Worm (Caenorhabditis elegans) whole organism, late embryonic: Measurements from ENCODE around the gene R08C7.5.

Experiments
- C08G9.2 ChIP-seq: sonication (generic microtip); optimal IDR thresholded peaks from 2 replicates; lab custom pipeline; 2016; ENCODE audit warnings: mild to moderate bottlenecking, missing genetic modification characterization, moderate library complexity, missing compliant biosample characterization
- F13H6.1 ChIP-seq: sonication (generic microtip); optimal IDR thresholded peaks from 2 replicates; lab custom pipeline; 2016; ENCODE audit warnings: missing genetic modification characterization, missing compliant biosample characterization
- K02D7.2 ChIP-seq: sonication (generic microtip); optimal IDR thresholded peaks from 2 replicates; lab custom pipeline; 2017; ENCODE audit warnings: mild to moderate bottlenecking, missing genetic modification characterization, missing compliant biosample characterization
- T23F11.4 ChIP-seq: fragments of 200-800 bp; sonication (Bioruptor generic); optimal IDR thresholded peaks from 2 replicates; lab custom pipeline; 2018; ENCODE audit warnings: mild to moderate bottlenecking, missing genetic modification characterization, missing compliant biosample characterization
- Y22D7AL.16 ChIP-seq: sonication (generic microtip); optimal IDR thresholded peaks from 2 replicates; lab custom pipeline; 2016; ENCODE audit warnings: missing genetic modification characterization, missing compliant biosample characterization
- ama-1 ChIP-seq: fragments of 150-350 bp; optimal IDR thresholded peaks from 2 replicates; lab custom pipeline; 2014
- ceh-14 ChIP-seq: sonication (generic microtip); optimal IDR thresholded peaks from 2 replicates; lab custom pipeline; 2016; ENCODE audit warnings: missing genotype, missing genetic modification characterization, missing compliant biosample characterization
- ceh-18 ChIP-seq: sonication (generic microtip); optimal IDR thresholded peaks from 2 replicates; lab custom pipeline; 2016; ENCODE audit warnings: missing genetic modification characterization, missing compliant biosample characterization
- ceh-19 ChIP-seq: fragments of 200-800 bp; sonication (Bioruptor generic); optimal IDR thresholded peaks from 2 replicates; lab custom pipeline; 2018; ENCODE audit warnings: mild to moderate bottlenecking, missing genetic modification characterization, missing compliant biosample characterization
- ceh-2 ChIP-seq: sonication (generic microtip); optimal IDR thresholded peaks from 2 replicates; lab custom pipeline; 2016; ENCODE audit warnings: missing genotype, missing genetic modification characterization, missing compliant biosample characterization
- ceh-22 ChIP-seq: sonication (generic microtip); optimal IDR thresholded peaks from 2 replicates; lab custom pipeline; 2017; ENCODE audit warnings: missing biosample characterization, missing genetic modification characterization
- ceh-24 ChIP-seq: sonication (generic microtip); optimal IDR thresholded peaks from 2 replicates; lab custom pipeline; 2016; ENCODE audit warnings: mild to moderate bottlenecking, missing genetic modification characterization, missing compliant biosample characterization
- ceh-30 ChIP-seq: fragments of 150-350 bp; optimal IDR thresholded peaks from 2 replicates; lab custom pipeline; 2014; ENCODE audit warnings: missing biosample characterization, missing genetic modification characterization
- ceh-31 ChIP-seq: sonication (generic microtip); optimal IDR thresholded peaks from 2 replicates; lab custom pipeline; 2016; ENCODE audit warnings: missing genetic modification characterization, missing compliant biosample characterization
- ceh-48 ChIP-seq: sonication (generic microtip); optimal IDR thresholded peaks from 2 replicates; lab custom pipeline; 2016; ENCODE audit warnings: missing genetic modification characterization, inconsistent platforms, missing compliant biosample characterization
- ceh-6 ChIP-seq: fragments of 200-800 bp; sonication (Bioruptor generic); optimal IDR thresholded peaks from 2 replicates; lab custom pipeline; 2018; ENCODE audit warnings: mild to moderate bottlenecking, missing genetic modification characterization, missing compliant biosample characterization
- ceh-9 ChIP-seq: sonication (generic microtip); optimal IDR thresholded peaks from 2 replicates; lab custom pipeline; 2016; ENCODE audit warnings: mild to moderate bottlenecking, missing genetic modification characterization, inconsistent platforms, missing compliant biosample characterization
- dmd-4 ChIP-seq: sonication (generic microtip); optimal IDR thresholded peaks from 2 replicates; lab custom pipeline; 2016; ENCODE audit warnings: borderline replicate concordance, missing genetic modification characterization, missing compliant biosample characterization
- dve-1 ChIP-seq: sonication (generic microtip); optimal IDR thresholded peaks from 2 replicates; lab custom pipeline; 2017; ENCODE audit warnings: antibody characterized with exemption, mild to moderate bottlenecking, missing genetic modification characterization, missing compliant biosample characterization
- elt-2 ChIP-seq: sonication (generic microtip); optimal IDR thresholded peaks from 2 replicates; lab custom pipeline; 2016; ENCODE audit warnings: missing genetic modification reagents, missing genetic modification characterization, missing compliant biosample characterization
- elt-4 ChIP-seq: sonication (generic microtip); optimal IDR thresholded peaks from 2 replicates; lab custom pipeline; 2016; ENCODE audit warnings: missing genetic modification characterization, missing compliant biosample characterization
- ets-4 ChIP-seq: sonication (generic microtip); optimal IDR thresholded peaks from 2 replicates; lab custom pipeline; 2016; ENCODE audit warnings: missing genetic modification characterization, missing compliant biosample characterization
- fax-1 ChIP-seq: sonication (generic microtip); optimal IDR thresholded peaks from 2 replicates; lab custom pipeline; 2016; ENCODE audit warnings: missing genotype, missing genetic modification characterization, missing compliant biosample characterization
- gmeb-2 ChIP-seq: sonication (generic microtip); optimal IDR thresholded peaks from 2 replicates; lab custom pipeline; 2016; ENCODE audit warnings: missing genetic modification characterization, inconsistent platforms, missing compliant biosample characterization
- hlh-13 ChIP-seq: fragments of 200-800 bp; sonication (Bioruptor generic); optimal IDR thresholded peaks from 2 replicates; lab custom pipeline; 2018; ENCODE audit warnings: mild to moderate bottlenecking, missing genetic modification characterization, missing compliant biosample characterization
- hlh-15 ChIP-seq: sonication (generic microtip); optimal IDR thresholded peaks from 2 replicates; lab custom pipeline; 2016; ENCODE audit warnings: missing genetic modification characterization, missing compliant biosample characterization
- hlh-30 ChIP-seq: sonication (generic microtip); optimal IDR thresholded peaks from 2 replicates; lab custom pipeline; 2017; ENCODE audit warnings: antibody characterized with exemption, missing genetic modification characterization, missing compliant biosample characterization; ENCODE audit not compliant: insufficient read depth
- hlh-6 ChIP-seq: sonication (generic microtip); optimal IDR thresholded peaks from 2 replicates; lab custom pipeline; 2016; ENCODE audit warnings: missing genotype, missing genetic modification characterization, missing compliant biosample characterization
- hlh-8 ChIP-seq: sonication (generic microtip); optimal IDR thresholded peaks from 2 replicates; lab custom pipeline; 2016; ENCODE audit warnings: missing genotype, missing genetic modification characterization, missing compliant biosample characterization
- lim-6 ChIP-seq: sonication (generic microtip); optimal IDR thresholded peaks from 2 replicates; lab custom pipeline; 2016; ENCODE audit warnings: missing genetic modification characterization, missing compliant biosample characterization
- madf-2 ChIP-seq: sonication (generic microtip); optimal IDR thresholded peaks from 2 replicates; lab custom pipeline; 2017; ENCODE audit warnings: missing genetic modification characterization, missing compliant biosample characterization
- mec-3 ChIP-seq: sonication (generic microtip); optimal IDR thresholded peaks from 2 replicates; lab custom pipeline; 2016; ENCODE audit warnings: borderline replicate concordance, missing genetic modification characterization, missing compliant biosample characterization
- nfya-1 ChIP-seq: sonication (generic microtip); optimal IDR thresholded peaks from 2 replicates; lab custom pipeline; 2017; ENCODE audit warnings: missing genetic modification characterization, mild to moderate bottlenecking, missing compliant biosample characterization, antibody characterized with exemption, moderate library complexity
- npax-4 ChIP-seq: sonication (generic microtip); optimal IDR thresholded peaks from 2 replicates; lab custom pipeline; 2016; ENCODE audit warnings: missing genetic modification characterization, missing compliant biosample characterization
- pax-1 ChIP-seq: fragments of 150-350 bp; optimal IDR thresholded peaks from 2 replicates; lab custom pipeline; 2014; ENCODE audit warnings: missing biosample characterization, missing genetic modification characterization
- pha-2 ChIP-seq: sonication (generic microtip); optimal IDR thresholded peaks from 2 replicates; lab custom pipeline; 2017; ENCODE audit warnings: mild to moderate bottlenecking, missing genetic modification characterization, missing compliant biosample characterization
- pha-4 ChIP-seq: fragments of 150-350 bp; optimal IDR thresholded peaks from 2 replicates; lab custom pipeline; 2018; ENCODE audit warnings: missing biosample characterization, missing genetic modification reagents, missing genetic modification characterization
- pqm-1 ChIP-seq: sonication (generic microtip); optimal IDR thresholded peaks from 2 replicates; lab custom pipeline; 2016; ENCODE audit warnings: missing genetic modification characterization, missing compliant biosample characterization
- pros-1 ChIP-seq: fragments of 150-350 bp; optimal IDR thresholded peaks from 2 replicates; lab custom pipeline; 2014; ENCODE audit warnings: missing biosample characterization, missing genetic modification reagents, missing genetic modification characterization
- sox-2 ChIP-seq: fragments of 200-800 bp; sonication (Bioruptor generic); IDR thresholded peaks from 2 replicates; pipeline ENCODE4 v1.3.6; 2022; ENCODE audit warnings: missing genetic modification reagents, missing genetic modification characterization, missing compliant biosample characterization
- syd-9 ChIP-seq: sonication (generic microtip); optimal IDR thresholded peaks from 2 replicates; lab custom pipeline; 2016; ENCODE audit warnings: mild to moderate bottlenecking, missing genetic modification characterization, moderate library complexity, missing compliant biosample characterization
- tbx-2 ChIP-seq: sonication (generic microtip); optimal IDR thresholded peaks from 2 replicates; lab custom pipeline; 2016; ENCODE audit warnings: missing genetic modification characterization, missing compliant biosample characterization
- tbx-7 ChIP-seq: sonication (generic microtip); optimal IDR thresholded peaks from 2 replicates; lab custom pipeline; 2016; ENCODE audit warnings: missing genotype, missing genetic modification characterization, missing compliant biosample characterization
- unc-3 ChIP-seq, 2 experiments: fragments of 200-800 bp in 1 of 2; sonication (Bioruptor generic) in 1 of 2; sonication (generic microtip) in 1 of 2; conservative IDR thresholded peaks in 1 of 2; optimal IDR thresholded peaks in 1 of 2; 2 replicates each; pipeline versions ENCODE4 v1.3.6 to Lab custom; 2016 to 2022; ENCODE audit warnings: missing compliant biosample characterization in 2 of 2, missing genetic modification characterization in 2 of 2, missing genetic modification reagents in 1 of 2
- unc-42 ChIP-seq: sonication (generic microtip); optimal IDR thresholded peaks from 2 replicates; lab custom pipeline; 2016; ENCODE audit warnings: missing genotype, missing genetic modification characterization, missing compliant biosample characterization
- unc-55 ChIP-seq: sonication (generic microtip); optimal IDR thresholded peaks from 2 replicates; lab custom pipeline; 2017; ENCODE audit warnings: missing biosample characterization, missing genetic modification reagents, missing genetic modification characterization
- ztf-16 ChIP-seq: sonication (generic microtip); optimal IDR thresholded peaks from 2 replicates; lab custom pipeline; 2017; ENCODE audit warnings: missing genetic modification characterization, missing compliant biosample characterization

R08C7.5 gene

ce11 chrIV:4429901-4430300, at the start of gene R08C7.5, which contains the start of gene str-185:
Gene R08C7.5 (plus strand): TSS chrIV:4430229.
Gene str-185 (minus strand): TSS chrIV:4430001.
- TF ChIP-seq ceh-19 (GFP tag; lab: Kevin White, UChicago) = no peak
- TF ChIP-seq elt-2 (tag; lab: Kevin White, UChicago) = no peak
- TF ChIP-seq ceh-6 = no peak
- no peak for TF ChIP-seq dmd-4 (tag; lab: Kevin White, UChicago)
- no peak for TF ChIP-seq ceh-30 (tag; lab: Kevin White, UChicago)
- TF ChIP-seq F13H6.1 (tag; lab: Kevin White, UChicago) = no peak
- TF ChIP-seq sox-2 = no peak
- TF ChIP-seq ceh-22 (tag; lab: Kevin White, UChicago) = no peak
- TF ChIP-seq ceh-2 (tag; lab: Kevin White, UChicago) = no peak
- TF ChIP-seq gmeb-2 (tag; lab: Kevin White, UChicago) = no peak
- TF ChIP-seq tbx-2 (tag; lab: Kevin White, UChicago) = no peak
- TF ChIP-seq dve-1 (tag; lab: Kevin White, UChicago) = no peak
- TF ChIP-seq ztf-16 = no peak
- TF ChIP-seq npax-4 = no peak

- no peak for TF ChIP-seq ceh-9 (tag; lab: Kevin White, UChicago)
- TF ChIP-seq elt-2 (tag; lab: Kevin White, UChicago) = peak; percentile 39
- TF ChIP-seq, all 69 proteins: peak for 1
Observed at ce11 chrIV:4386351-4386750, 43.7 kb upstream of the R08C7.5 start, which contains the start of gene tald-1. Gene tald-1 (plus strand): TSS chrIV:4386651.

DNA sequence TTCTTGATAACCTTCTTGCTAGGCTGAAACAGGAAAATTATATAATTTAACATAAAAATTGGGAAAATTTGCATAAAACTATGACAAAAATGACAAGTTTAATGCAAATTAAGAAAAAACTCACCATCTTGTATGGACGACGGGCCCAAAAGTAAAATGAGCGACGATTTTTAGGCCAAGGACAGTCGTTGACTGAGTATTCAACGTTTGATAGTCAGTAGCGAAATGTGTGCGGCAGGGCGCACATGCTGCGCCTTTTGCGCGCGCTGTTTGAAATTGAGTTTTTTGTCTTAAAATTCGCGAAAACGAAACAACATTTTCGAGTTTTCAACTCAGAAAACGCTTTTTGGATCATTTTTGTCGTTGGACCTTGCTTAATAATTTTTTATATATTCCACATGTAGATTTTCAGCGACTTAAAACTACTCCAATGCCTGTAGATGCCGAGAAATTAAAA, 39.6 kb upstream of the R08C7.5 start, which contains the start of the genes rpl-7A and set-21:
rpl-7A (minus strand) TSS at position 153 of the 457 bp plus-strand sequence.
set-21 (plus strand) TSS at position 407 of the 457 bp plus-strand sequence.
- TF ChIP-seq hlh-13 (GFP tag; lab: Kevin White, UChicago) (no peak), hlh-30 (peak; percentile 43), pha-2 (peak; percentile 13), unc-42 (tag; lab: Kevin White, UChicago) (peak; percentile 79), elt-4 (tag; lab: Kevin White, UChicago) (no peak), sox-2 (peak; percentile 27; the same call in 1 of the 2 replicates), F13H6.1 (tag; lab: Kevin White, UChicago) (peak; percentile 14), pqm-1 (tag; lab: Kevin White, UChicago) (no peak), pha-4 (tag; lab: Kevin White, UChicago) (no peak), pax-1 (tag; lab: Kevin White, UChicago) (no peak), elt-2 (tag; lab: Kevin White, UChicago) (peak; percentile 47), ama-1 (no peak), nfya-1 (peak; percentile 85), K02D7.2 (tag; lab: Kevin White, UChicago) (no peak), ceh-30 (tag; lab: Kevin White, UChicago) (no peak), ceh-24 (tag; lab: Kevin White, UChicago) (no peak), unc-55 (GFP tag; lab: Kevin White, UChicago) (no peak), lim-6 (no peak), ets-4 (tag; lab: Kevin White, UChicago) (peak; percentile 7), hlh-6 (tag; lab: Kevin White, UChicago) (no peak), fax-1 (tag; lab: Kevin White, UChicago) (no peak), ceh-48 (peak; percentile 40), C08G9.2 (peak; percentile 34), dve-1 (tag; lab: Kevin White, UChicago) (peak; percentile 65), pros-1 (tag; lab: Kevin White, UChicago) (no peak), ceh-14 (tag; lab: Kevin White, UChicago) (peak; percentile 62), madf-2 (tag; lab: Kevin White, UChicago) (peak; percentile 64), hlh-15 (tag; lab: Kevin White, UChicago) (no peak), T23F11.4 (peak; percentile 16), unc-3 (GFP tag; conservative IDR thresholded peaks at IDR 0.05; lab: Robert Waterston, UW) (peak; percentile 63; the same call in 1 of the 2 replicates), unc-3 (tag; optimal IDR thresholded peaks at IDR 0.05; lab: Kevin White, UChicago) (no peak), ceh-31 (tag; lab: Kevin White, UChicago) (peak; percentile 81), mec-3 (tag; lab: Kevin White, UChicago) (no peak), dmd-4 (tag; lab: Kevin White, UChicago) (no peak), hlh-8 (tag; lab: Kevin White, UChicago) (no peak), Y22D7AL.16 (tag; lab: Kevin White, UChicago) (no peak), gmeb-2 (tag; lab: Kevin White, UChicago) (no peak), ceh-2 (tag; lab: Kevin White, UChicago) (peak; percentile 15), syd-9 (tag; lab: Kevin White, UChicago) (no peak), tbx-7 (tag; lab: Kevin White, UChicago) (peak; percentile 15), ceh-18 (tag; lab: Kevin White, UChicago) (peak; percentile 82)
